Worm (Caenorhabditis elegans): ENCODE data around the gene H03A11.2.

Gene H03A11.2

DNA sequence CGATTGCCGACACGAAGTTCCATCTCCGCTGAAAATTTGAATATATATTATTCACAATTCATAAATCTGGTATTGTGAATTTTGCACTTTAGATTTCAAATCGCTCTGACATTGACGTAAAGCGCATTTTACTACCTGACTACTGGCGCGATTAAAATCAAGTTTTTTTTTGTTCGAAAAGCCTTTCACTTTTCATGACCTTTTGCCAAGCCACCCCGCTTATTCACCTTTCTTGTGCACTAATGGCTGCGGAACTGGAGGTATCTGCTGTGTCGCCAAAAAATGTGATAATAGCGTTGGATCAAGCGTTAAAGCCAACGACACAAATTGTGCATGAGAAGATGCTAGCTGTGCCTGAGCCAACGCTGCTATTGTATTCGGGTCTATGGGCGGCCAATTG, 42.5 kb upstream of the H03A11.2 start:
- no peak for TF ChIP-seq nhr-12 (tag; optimal IDR thresholded peaks at IDR 0.05)
- no peak for TF ChIP-seq ces-1 (GFP tag; optimal IDR thresholded peaks at IDR 0.05)
- no peak for TF ChIP-seq drap-1 (GFP tag; optimal IDR thresholded peaks at IDR 0.05)
- TF ChIP-seq unc-120 (tag; optimal IDR thresholded peaks at IDR 0.05; ENCODE audit: poor library complexity, severe bottlenecking) = no peak
- TF ChIP-seq mab-5 (tag; optimal IDR thresholded peaks at IDR 0.05) = no peak
- TF ChIP-seq elt-3 (tag; optimal IDR thresholded peaks at IDR 0.05) = no peak
- no peak for TF ChIP-seq lsy-2 (tag; optimal IDR thresholded peaks at IDR 0.05)
- no peak for TF ChIP-seq unc-62 (GFP tag; optimal IDR thresholded peaks at IDR 0.05)
- no peak for TF ChIP-seq lin-32 (GFP tag; optimal IDR thresholded peaks at IDR 0.05)
- TF ChIP-seq blmp-1 (tag; optimal IDR thresholded peaks at IDR 0.05) = no peak
- TF ChIP-seq ham-2 (GFP tag; optimal IDR thresholded peaks at IDR 0.05) = no peak

DNA sequence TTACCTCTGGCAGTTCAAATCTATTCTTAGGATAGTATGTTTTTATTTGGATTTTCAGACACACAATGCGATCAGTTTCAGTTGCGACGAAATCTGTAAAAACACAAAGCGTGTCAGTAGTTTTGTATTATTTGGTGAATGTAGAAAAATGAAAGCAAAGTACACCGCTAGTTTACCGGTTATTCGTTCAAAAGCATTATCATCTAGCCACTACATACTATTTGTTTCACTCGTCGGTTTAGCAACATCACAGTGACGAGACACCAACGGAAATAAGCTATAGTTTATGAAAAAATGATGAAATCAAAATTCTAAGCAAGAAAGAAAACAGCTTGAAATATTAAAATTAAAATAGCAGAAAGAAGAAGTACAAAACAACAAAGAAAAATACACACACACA, 40.2 kb upstream of the H03A11.2 start:
- no peak for TF ChIP-seq ceh-39 (tag; optimal IDR thresholded peaks at IDR 0.05)
- TF ChIP-seq mls-2 (tag; optimal IDR thresholded peaks at IDR 0.05) = no peak
- no peak for TF ChIP-seq ham-2 (GFP tag; optimal IDR thresholded peaks at IDR 0.05)
- no peak for TF ChIP-seq cnd-1 (tag; optimal IDR thresholded peaks at IDR 0.05)
- TF ChIP-seq bed-3 (GFP tag; optimal IDR thresholded peaks at IDR 0.05) = no peak
- no peak for TF ChIP-seq nhr-76 (tag; optimal IDR thresholded peaks at IDR 0.05)
- TF ChIP-seq ceh-83 (GFP tag; optimal IDR thresholded peaks at IDR 0.05) = no peak
- no peak for TF ChIP-seq tbx-8 (GFP tag; optimal IDR thresholded peaks at IDR 0.05)
- no peak for TF ChIP-seq nhr-28 (tag; optimal IDR thresholded peaks at IDR 0.05)
- no peak for TF ChIP-seq lin-32 (GFP tag; optimal IDR thresholded peaks at IDR 0.05)
- TF ChIP-seq elt-3 (tag; optimal IDR thresholded peaks at IDR 0.05) = no peak
- TF ChIP-seq ztf-11 (tag; optimal IDR thresholded peaks at IDR 0.05) = no peak
- TF ChIP-seq sptf-1 (tag; optimal IDR thresholded peaks at IDR 0.05) = no peak
- no peak for TF ChIP-seq mab-5 (tag; optimal IDR thresholded peaks at IDR 0.05)
- TF ChIP-seq nhr-2 (tag; optimal IDR thresholded peaks at IDR 0.05) = no peak
- no peak for TF ChIP-seq blmp-1 (tag; optimal IDR thresholded peaks at IDR 0.05)

DNA sequence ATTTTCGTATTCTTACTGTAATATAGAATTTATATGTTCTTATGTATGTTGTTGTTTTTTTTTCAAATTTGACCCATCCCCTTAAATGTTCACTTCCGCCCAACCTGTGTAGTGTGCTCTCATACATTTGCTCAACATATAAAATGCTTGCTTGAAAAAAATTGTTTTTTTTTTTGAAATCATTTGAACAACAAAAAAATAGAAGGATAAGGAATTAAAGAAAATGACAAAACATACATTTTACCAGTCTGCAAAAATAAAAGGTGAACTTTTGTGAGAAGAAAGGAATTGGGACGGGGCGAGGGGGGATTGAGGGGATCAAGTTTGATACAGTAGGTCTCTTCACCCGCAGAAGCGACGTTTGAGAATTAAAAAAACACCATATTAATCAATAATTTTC, 38.0 kb upstream of the H03A11.2 start:
- TF ChIP-seq nhr-76 (tag; optimal IDR thresholded peaks at IDR 0.05) (no peak), unc-62 (GFP tag; optimal IDR thresholded peaks at IDR 0.05) (no peak), tbx-8 (GFP tag; optimal IDR thresholded peaks at IDR 0.05) (no peak), cnd-1 (tag; optimal IDR thresholded peaks at IDR 0.05) (no peak), ceh-43 (GFP tag; optimal IDR thresholded peaks at IDR 0.05) (no peak), ceh-83 (GFP tag; optimal IDR thresholded peaks at IDR 0.05) (no peak), lin-13 (tag; optimal IDR thresholded peaks at IDR 0.05) (no peak), drap-1 (GFP tag; optimal IDR thresholded peaks at IDR 0.05) (no peak)

DNA sequence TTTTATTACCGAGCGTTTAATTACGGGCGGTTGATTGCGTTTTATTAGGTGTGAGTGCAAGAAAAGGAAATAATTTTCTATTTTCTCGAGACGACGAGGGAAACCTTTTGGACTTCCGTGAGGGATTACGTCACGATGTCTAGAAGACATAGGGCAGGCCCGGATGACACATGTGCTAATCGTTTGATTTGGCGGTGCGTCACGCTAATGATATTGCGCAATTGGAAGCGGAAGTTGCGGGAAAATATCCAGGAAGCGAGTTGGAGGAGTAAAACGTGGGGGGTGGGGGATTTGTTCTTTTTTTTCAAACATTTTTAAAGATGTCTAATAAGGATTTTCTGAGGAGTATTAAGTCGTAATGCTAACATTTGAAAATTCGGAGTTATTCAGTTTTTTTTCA, 34.1 kb upstream of the H03A11.2 start:
- TF ChIP-seq flh-1 (GFP tag; optimal IDR thresholded peaks at IDR 0.05) = no peak
- TF ChIP-seq elt-3 (tag; optimal IDR thresholded peaks at IDR 0.05) = no peak
- no peak for TF ChIP-seq ceh-43 (GFP tag; optimal IDR thresholded peaks at IDR 0.05)
- TF ChIP-seq ces-1 (GFP tag; optimal IDR thresholded peaks at IDR 0.05) = no peak
- no peak for TF ChIP-seq nhr-12 (tag; optimal IDR thresholded peaks at IDR 0.05)
- no peak for TF ChIP-seq blmp-1 (tag; optimal IDR thresholded peaks at IDR 0.05)
- TF ChIP-seq snpc-4 (tag; optimal IDR thresholded peaks at IDR 0.05) = no peak
- no peak for TF ChIP-seq elt-1 (tag; optimal IDR thresholded peaks at IDR 0.05; ENCODE audit: borderline replicate concordance, insufficient read depth)
- no peak for TF ChIP-seq tbx-8 (GFP tag; optimal IDR thresholded peaks at IDR 0.05)
- peak; percentile 89 for TF ChIP-seq zip-8 (tag; optimal IDR thresholded peaks at IDR 0.05)
- TF ChIP-seq lin-13 (tag; optimal IDR thresholded peaks at IDR 0.05) = no peak
- TF ChIP-seq nhr-2 (tag; optimal IDR thresholded peaks at IDR 0.05) = peak; percentile 66
- no peak for TF ChIP-seq ceh-39 (tag; optimal IDR thresholded peaks at IDR 0.05)
- TF ChIP-seq lin-32 (GFP tag; optimal IDR thresholded peaks at IDR 0.05) = no peak
- no peak for TF ChIP-seq mls-2 (tag; optimal IDR thresholded peaks at IDR 0.05)
- TF ChIP-seq pha-4 (tag; optimal IDR thresholded peaks at IDR 0.05) = no peak
- TF ChIP-seq nhr-76 (tag; optimal IDR thresholded peaks at IDR 0.05) = no peak

DNA sequence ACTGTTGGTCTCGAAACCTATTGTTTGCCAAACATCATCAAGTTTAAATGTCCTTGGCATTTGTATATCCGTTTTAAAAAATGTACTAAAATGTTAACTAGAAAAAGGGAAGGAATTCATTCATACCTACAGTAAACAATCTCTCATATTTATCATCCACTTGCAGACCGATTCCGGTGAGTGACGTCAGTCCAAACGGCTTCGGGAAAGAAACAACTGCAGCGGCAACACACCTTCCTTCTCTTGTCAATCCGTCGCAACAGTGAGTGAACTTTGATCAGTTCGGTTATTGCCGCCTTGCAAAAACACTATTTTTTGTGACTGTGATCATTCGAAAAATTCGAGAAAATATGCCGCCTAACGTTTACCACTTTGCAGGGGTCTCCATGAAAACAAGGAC, 33.7 kb upstream of the H03A11.2 start:
- TF ChIP-seq nhr-2 (tag; optimal IDR thresholded peaks at IDR 0.05) (no peak), elt-3 (tag; optimal IDR thresholded peaks at IDR 0.05) (no peak), lin-13 (tag; optimal IDR thresholded peaks at IDR 0.05) (no peak)

DNA sequence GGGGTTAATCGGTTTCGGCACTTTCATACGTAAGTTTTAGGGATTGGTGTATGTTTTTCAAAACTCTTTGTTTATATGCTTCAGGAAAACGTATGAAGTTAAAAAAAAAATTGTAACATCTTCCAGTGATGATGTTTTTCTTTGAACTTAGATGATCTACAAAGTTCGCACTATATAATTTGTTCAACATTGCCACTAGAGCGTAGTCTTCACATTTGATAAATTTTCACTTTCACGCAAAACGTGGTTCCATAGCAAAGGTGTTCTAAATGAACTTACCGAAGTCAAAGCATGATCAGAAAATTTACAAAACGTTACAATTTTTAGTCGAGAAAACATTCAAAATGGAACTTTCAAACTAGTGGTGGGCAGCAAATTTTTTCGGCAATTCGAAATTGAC, 32.4 kb upstream of the H03A11.2 start:
- TF ChIP-seq M03D4.4 (tag; optimal IDR thresholded peaks at IDR 0.05) = no peak
- TF ChIP-seq ztf-11 (tag; optimal IDR thresholded peaks at IDR 0.05) = no peak
- no peak for TF ChIP-seq drap-1 (GFP tag; optimal IDR thresholded peaks at IDR 0.05)
- TF ChIP-seq blmp-1 (tag; optimal IDR thresholded peaks at IDR 0.05) = no peak
- no peak for TF ChIP-seq ceh-83 (GFP tag; optimal IDR thresholded peaks at IDR 0.05)
- TF ChIP-seq nhr-76 (tag; optimal IDR thresholded peaks at IDR 0.05) = no peak
- no peak for TF ChIP-seq tbx-8 (GFP tag; optimal IDR thresholded peaks at IDR 0.05)
- no peak for TF ChIP-seq unc-39 (tag; optimal IDR thresholded peaks at IDR 0.05)
- no peak for TF ChIP-seq pha-4 (tag; optimal IDR thresholded peaks at IDR 0.05)
- TF ChIP-seq nhr-2 (tag; optimal IDR thresholded peaks at IDR 0.05) = no peak
